Worm (Caenorhabditis elegans) whole organism, L2 larva: ENCODE measurements around the gene eas-1.
A peak's percentile ranks its signal among the peaks of the same experiment; 100 is the strongest.

Experiments
- C34F6.9 ChIP-seq: fragments of 150-350 bp; optimal IDR thresholded peaks from 2 replicates; lab custom pipeline; 2014; ENCODE audit warnings: missing biosample characterization, missing genetic modification characterization
- F13H6.1 ChIP-seq: sonication (generic microtip); optimal IDR thresholded peaks from 2 replicates; lab custom pipeline; 2016; ENCODE audit warnings: missing genetic modification characterization, missing compliant biosample characterization
- R02D3.7 ChIP-seq: fragments of 150-350 bp; optimal IDR thresholded peaks from 2 replicates; lab custom pipeline; 2014; ENCODE audit warnings: missing biosample characterization, missing genetic modification characterization
- Y55F3AM.14 ChIP-seq: fragments of 200-800 bp; sonication (Bioruptor generic); optimal IDR thresholded peaks from 2 replicates; lab custom pipeline; 2018; ENCODE audit warnings: mild to moderate bottlenecking, missing genetic modification characterization, missing compliant biosample characterization
- ZK546.5 ChIP-seq: sonication (generic microtip); optimal IDR thresholded peaks from 2 replicates; lab custom pipeline; 2017; ENCODE audit warnings: missing biosample characterization, missing genetic modification characterization
- alr-1 ChIP-seq: fragments of 150-350 bp; optimal IDR thresholded peaks from 2 replicates; lab custom pipeline; 2014; ENCODE audit warnings: missing biosample characterization, missing genetic modification characterization
- aly-2 ChIP-seq: fragments of 150-350 bp; optimal IDR thresholded peaks from 2 replicates; lab custom pipeline; 2014; ENCODE audit warnings: missing biosample characterization, missing genetic modification characterization
- ama-1 ChIP-seq: fragments of 150-350 bp; optimal IDR thresholded peaks from 2 replicates; lab custom pipeline; 2018; ENCODE audit warnings: inconsistent platforms
- blmp-1 ChIP-seq: sonication (generic microtip); optimal IDR thresholded peaks from 2 replicates; lab custom pipeline; 2017; ENCODE audit warnings: missing genetic modification characterization, mild to moderate bottlenecking, missing compliant biosample characterization, antibody characterized with exemption, moderate library complexity; ENCODE audit not compliant: insufficient read depth
- ceh-16 ChIP-seq: fragments of 150-350 bp; optimal IDR thresholded peaks from 2 replicates; lab custom pipeline; 2014; ENCODE audit warnings: missing biosample characterization, missing genetic modification characterization
- ceh-82 ChIP-seq: fragments of 150-350 bp; optimal IDR thresholded peaks from 2 replicates; lab custom pipeline; 2014; ENCODE audit warnings: missing biosample characterization, missing genetic modification characterization
- crh-2 ChIP-seq: sonication (generic microtip); optimal IDR thresholded peaks from 2 replicates; lab custom pipeline; 2017; ENCODE audit warnings: missing biosample characterization, missing genetic modification characterization
- dmd-4 ChIP-seq: sonication (generic microtip); optimal IDR thresholded peaks from 2 replicates; lab custom pipeline; 2017; ENCODE audit warnings: missing biosample characterization, missing genetic modification characterization
- egl-27 ChIP-seq: sonication (generic microtip); optimal IDR thresholded peaks from 3 replicates; lab custom pipeline; 2017; ENCODE audit warnings: missing biosample characterization, missing genetic modification reagents, missing genetic modification characterization
- elt-1 ChIP-seq: fragments of 150-350 bp; optimal IDR thresholded peaks from 2 replicates; lab custom pipeline; 2014; ENCODE audit warnings: missing biosample characterization, missing genetic modification characterization
- elt-3 ChIP-seq: sonication (generic microtip); optimal IDR thresholded peaks from 2 replicates; lab custom pipeline; 2017; ENCODE audit warnings: missing biosample characterization, missing genetic modification characterization
- fos-1 ChIP-seq: fragments of 150-350 bp; optimal IDR thresholded peaks from 2 replicates; lab custom pipeline; 2014; ENCODE audit warnings: missing biosample characterization, missing genetic modification characterization
- gmeb-1 ChIP-seq: fragments of 150-350 bp; optimal IDR thresholded peaks from 2 replicates; lab custom pipeline; 2014; ENCODE audit warnings: missing biosample characterization, missing genetic modification characterization
- lin-11 ChIP-seq: fragments of 150-350 bp; sonication (generic microtip); optimal IDR thresholded peaks from 2 replicates; lab custom pipeline; 2014; ENCODE audit warnings: missing biosample characterization, missing genetic modification characterization, inconsistent platforms, mixed read lengths
- lin-13 ChIP-seq: fragments of 150-350 bp; optimal IDR thresholded peaks from 2 replicates; lab custom pipeline; 2014; ENCODE audit warnings: missing biosample characterization, missing genetic modification reagents, missing genetic modification characterization
- lin-39 ChIP-seq: fragments of 150-350 bp; optimal IDR thresholded peaks from 2 replicates; lab custom pipeline; 2014; ENCODE audit warnings: missing biosample characterization, missing genetic modification reagents, missing genetic modification characterization
- lsy-2 ChIP-seq, 2 experiments: fragments of 150-350 bp in 1 of 2; sonication (generic microtip) in 1 of 2; optimal IDR thresholded peaks; 2 replicates each; lab custom pipeline; 2014 to 2017; ENCODE audit warnings: missing biosample characterization in 2 of 2, missing genetic modification characterization in 2 of 2
- mab-5 ChIP-seq: fragments of 150-350 bp; optimal IDR thresholded peaks from 2 replicates; lab custom pipeline; 2014; ENCODE audit warnings: missing biosample characterization, missing genetic modification characterization
- mbf-1 ChIP-seq: sonication (generic microtip); optimal IDR thresholded peaks from 2 replicates; lab custom pipeline; 2017; ENCODE audit warnings: missing biosample characterization, missing genetic modification characterization
- mdl-1 ChIP-seq, 2 experiments: fragments of 150-350 bp in 1 of 2; sonication (generic microtip) in 1 of 2; optimal IDR thresholded peaks; 2 replicates each; lab custom pipeline; 2017; ENCODE audit warnings: missing biosample characterization in 2 of 2, missing genetic modification characterization in 2 of 2
- nhr-10 ChIP-seq: sonication (generic microtip); optimal IDR thresholded peaks from 2 replicates; lab custom pipeline; 2017; ENCODE audit warnings: missing biosample characterization, missing genetic modification characterization
- nhr-11 ChIP-seq: fragments of 150-350 bp; optimal IDR thresholded peaks from 2 replicates; lab custom pipeline; 2014; ENCODE audit warnings: missing biosample characterization, missing genetic modification characterization
- nhr-12 ChIP-seq: fragments of 150-350 bp; optimal IDR thresholded peaks from 2 replicates; lab custom pipeline; 2014; ENCODE audit warnings: missing biosample characterization, missing genetic modification characterization
- nhr-129 ChIP-seq: fragments of 150-350 bp; optimal IDR thresholded peaks from 2 replicates; lab custom pipeline; 2014; ENCODE audit warnings: missing biosample characterization, missing genetic modification characterization
- nhr-21 ChIP-seq: fragments of 150-350 bp; optimal IDR thresholded peaks from 2 replicates; lab custom pipeline; 2014; ENCODE audit warnings: missing biosample characterization, missing genetic modification characterization
- nhr-23 ChIP-seq: fragments of 150-350 bp; optimal IDR thresholded peaks from 2 replicates; lab custom pipeline; 2014; ENCODE audit warnings: missing biosample characterization, missing genetic modification reagents, missing genetic modification characterization
- nhr-237 ChIP-seq: fragments of 150-350 bp; optimal IDR thresholded peaks from 2 replicates; lab custom pipeline; 2014; ENCODE audit warnings: missing biosample characterization, missing genetic modification characterization
- nhr-25 ChIP-seq: fragments of 150-350 bp; sonication (generic microtip); optimal IDR thresholded peaks from 3 replicates; lab custom pipeline; 2014; ENCODE audit warnings: missing biosample characterization, missing genetic modification characterization
- nhr-6 ChIP-seq: fragments of 150-350 bp; optimal IDR thresholded peaks from 2 replicates; lab custom pipeline; 2014; ENCODE audit warnings: missing biosample characterization, missing genetic modification characterization
- nhr-77 ChIP-seq: fragments of 150-350 bp; optimal IDR thresholded peaks from 2 replicates; lab custom pipeline; 2014; ENCODE audit warnings: missing biosample characterization, missing genetic modification characterization
- peb-1 ChIP-seq: fragments of 150-350 bp; optimal IDR thresholded peaks from 2 replicates; lab custom pipeline; 2014; ENCODE audit warnings: missing biosample characterization, missing genetic modification characterization
- sem-4 ChIP-seq: fragments of 150-350 bp; optimal IDR thresholded peaks from 2 replicates; lab custom pipeline; 2014; ENCODE audit warnings: missing biosample characterization, missing genetic modification reagents, missing genetic modification characterization
- skn-1 ChIP-seq: sonication (generic microtip); optimal IDR thresholded peaks from 2 replicates; lab custom pipeline; 2017; ENCODE audit warnings: missing biosample characterization, missing genetic modification characterization
- sma-3 ChIP-seq: sonication (generic microtip); optimal IDR thresholded peaks from 2 replicates; lab custom pipeline; 2016; ENCODE audit warnings: missing genetic modification reagents, missing genetic modification characterization, missing compliant biosample characterization
- sma-9 ChIP-seq, 2 experiments: fragments of 150-350 bp in 1 of 2; sonication (generic microtip) in 1 of 2; optimal IDR thresholded peaks; 2 replicates each; lab custom pipeline; 2014 to 2016; ENCODE audit warnings: missing genetic modification characterization in 2 of 2, mild to moderate bottlenecking in 1 of 2, missing biosample characterization in 1 of 2, missing compliant biosample characterization in 1 of 2, missing genetic modification reagents in 1 of 2, moderate library complexity in 1 of 2
- snpc-4 ChIP-seq: fragments of 150-350 bp; optimal IDR thresholded peaks from 2 replicates; lab custom pipeline; 2014; ENCODE audit warnings: missing biosample characterization, missing genetic modification characterization
- unc-39 ChIP-seq: fragments of 150-350 bp; optimal IDR thresholded peaks from 2 replicates; lab custom pipeline; 2014; ENCODE audit warnings: missing biosample characterization, missing genetic modification characterization
- unc-55 ChIP-seq: fragments of 150-350 bp; sonication (generic microtip); optimal IDR thresholded peaks from 3 replicates; lab custom pipeline; 2014; ENCODE audit warnings: missing biosample characterization, missing genetic modification reagents, missing genetic modification characterization
- unc-62 ChIP-seq: fragments of 150-350 bp; optimal IDR thresholded peaks from 2 replicates; lab custom pipeline; 2014; ENCODE audit warnings: missing biosample characterization, missing genetic modification reagents, missing genetic modification characterization
- zag-1 ChIP-seq: fragments of 150-350 bp; optimal IDR thresholded peaks from 2 replicates; lab custom pipeline; 2014; ENCODE audit warnings: missing biosample characterization, missing genetic modification characterization
- ztf-1 ChIP-seq: fragments of 200-800 bp; sonication (Bioruptor generic); conservative IDR thresholded peaks from 2 replicates; pipeline ENCODE4 v1.3.6; 2022; ENCODE audit warnings: missing genetic modification characterization, missing compliant biosample characterization
- ztf-11 ChIP-seq: sonication (generic microtip); optimal IDR thresholded peaks from 2 replicates; lab custom pipeline; 2017; ENCODE audit warnings: missing biosample characterization, missing genetic modification characterization
- ztf-4 ChIP-seq: fragments of 150-350 bp; optimal IDR thresholded peaks from 2 replicates; lab custom pipeline; 2014; ENCODE audit warnings: missing biosample characterization, missing genetic modification characterization

eas-1 gene

ce11 chrII:4696055-4696454 is 44.2 kb upstream of the eas-1 start:
- TF ChIP-seq crh-2 (tag; lab: Kevin White, UChicago) (peak; percentile 1), nhr-23 (tag; lab: Kevin White, UChicago) (no peak)
- TF ChIP-seq, all 48 proteins: peak for 1

DNA sequence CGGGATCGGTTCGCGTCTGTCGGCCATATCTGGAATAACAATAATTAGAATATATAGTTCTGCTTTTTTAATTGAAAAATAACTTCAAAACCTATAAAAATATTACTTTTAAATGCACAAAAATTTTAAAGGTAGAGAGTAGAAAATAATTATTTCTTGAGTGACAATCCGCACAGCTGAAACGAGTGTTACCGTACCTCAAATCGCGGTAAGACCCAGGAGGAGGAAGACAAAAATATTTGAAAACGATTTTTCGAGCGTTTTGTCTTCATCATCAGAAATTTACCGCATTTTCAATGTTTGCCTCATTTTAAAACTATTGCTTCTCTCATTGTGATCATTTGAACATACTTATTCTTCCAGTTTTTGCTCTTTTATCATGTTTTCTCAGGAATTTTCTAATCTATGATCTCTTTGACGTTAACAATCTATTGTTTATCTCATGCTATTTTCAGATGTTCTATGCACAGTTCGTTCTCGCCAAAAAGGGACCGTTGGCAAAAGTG is 41.9 kb upstream of the eas-1 start, which contains the start of the genes rpn-5 and scc-1:
Gene rpn-5, minus strand, starts transcription at position 162 of the 506 bp plus-strand sequence.
Gene scc-1, plus strand, starts transcription at position 456 of the 506 bp plus-strand sequence.
- TF ChIP-seq mbf-1 (tag; lab: Kevin White, UChicago) (no peak), nhr-237 (tag; lab: Kevin White, UChicago) (no peak), aly-2 (no peak), egl-27 (peak; percentile 33), Y55F3AM.14 (GFP tag; lab: Kevin White, UChicago) (no peak), unc-39 (tag; lab: Kevin White, UChicago) (no peak), F13H6.1 (tag; lab: Kevin White, UChicago) (peak; percentile 25), ztf-1 (no peak), skn-1 (tag; lab: Kevin White, UChicago) (peak; percentile 98), C34F6.9 (tag; lab: Kevin White, UChicago) (peak; percentile 85), mdl-1 (tag; optimal IDR thresholded peaks at IDR 0.05; lab: Kevin White, UChicago) (no peak), gmeb-1 (tag; lab: Kevin White, UChicago) (peak; percentile 91), nhr-25 (peak; percentile 67), ztf-4 (tag; lab: Kevin White, UChicago) (no peak), unc-62 (GFP tag; lab: Kevin White, UChicago) (no peak), R02D3.7 (tag; lab: Kevin White, UChicago) (peak; percentile 20), blmp-1 (peak; percentile 38), lin-39 (tag; lab: Kevin White, UChicago) (no peak), ceh-16 (tag; lab: Kevin White, UChicago) (no peak), ZK546.5 (tag; lab: Kevin White, UChicago) (peak; percentile 48), ama-1 (no peak), peb-1 (tag; lab: Kevin White, UChicago) (no peak), nhr-77 (tag; lab: Kevin White, UChicago) (no peak), unc-55 (GFP tag; lab: Kevin White, UChicago) (peak; percentile 95), ceh-82 (tag; lab: Kevin White, UChicago) (no peak), crh-2 (tag; lab: Kevin White, UChicago) (peak; percentile 84), ztf-11 (no peak), nhr-21 (tag; lab: Kevin White, UChicago) (peak; percentile 70), nhr-11 (no peak), sem-4 (peak; percentile 4), lin-13 (GFP tag; lab: Kevin White, UChicago) (peak; percentile 79), nhr-129 (tag; lab: Kevin White, UChicago) (peak; percentile 81), sma-9 (GFP tag; optimal IDR thresholded peaks at IDR 0.05; lab: Kevin White, UChicago) (peak; percentile 71), sma-9 (tag; optimal IDR thresholded peaks at IDR 0.05; lab: Kevin White, UChicago) (no peak), sma-3 (peak; percentile 56), nhr-10 (tag; lab: Kevin White, UChicago) (no peak), alr-1 (no peak), fos-1 (tag; lab: Kevin White, UChicago) (peak; percentile 43), mab-5 (peak; percentile 55), elt-1 (no peak), nhr-6 (tag; lab: Kevin White, UChicago) (no peak), snpc-4 (tag; lab: Kevin White, UChicago) (peak; percentile 47), nhr-12 (tag; lab: Kevin White, UChicago) (no peak), lsy-2 (tag; optimal IDR thresholded peaks at IDR 0.05; lab: Kevin White, UChicago) (peak; percentile 98 to 99), dmd-4 (no peak), elt-3 (tag; lab: Kevin White, UChicago) (no peak), nhr-23 (tag; lab: Kevin White, UChicago) (no peak), lin-11 (tag; lab: Kevin White, UChicago) (peak; percentile 53), zag-1 (tag; lab: Kevin White, UChicago) (no peak)
- TF ChIP-seq, all 48 proteins: peak for 22
